Fruit fly (Drosophila melanogaster) whole organism, prepupa: ENCODE data around the gene kat80.

Experiments used
- Blimp-1 ChIP-seq: fragments of 200-800 bp; sonication (Bioruptor generic); optimal IDR thresholded peaks from 3 replicates; lab custom pipeline; 2017; ENCODE audit warnings: missing biosample characterization, missing genetic modification characterization, mild to moderate bottlenecking, moderate library complexity, missing genetic modification reagents
- CG10631 ChIP-seq: fragments of 200-800 bp; sonication (Bioruptor generic); optimal IDR thresholded peaks from 2 replicates; lab custom pipeline; 2016; ENCODE audit warnings: missing biosample characterization, missing genetic modification characterization
- CG10669 ChIP-seq: fragments of 200-800 bp; sonication (Bioruptor generic); optimal IDR thresholded peaks from 3 replicates; lab custom pipeline; 2018; ENCODE audit warnings: missing biosample characterization, mild to moderate bottlenecking, missing genetic modification characterization, moderate library complexity
- CG11294 ChIP-seq: fragments of 200-800 bp; sonication (Bioruptor generic); IDR thresholded peaks from 2 replicates; pipeline ENCODE4 v1.3.6; 2022; ENCODE audit warnings: missing biosample characterization, missing genetic modification characterization
- CG11762 ChIP-seq: fragments of 200-800 bp; sonication (Bioruptor generic); optimal IDR thresholded peaks from 3 replicates; lab custom pipeline; 2016; ENCODE audit warnings: missing biosample characterization, missing genetic modification characterization; ENCODE audit not compliant: insufficient read depth
- CG11902 ChIP-seq: fragments of 200-800 bp; sonication (Bioruptor generic); optimal IDR thresholded peaks from 3 replicates; lab custom pipeline; 2016; ENCODE audit warnings: missing biosample characterization, missing genetic modification characterization
- CG15336 ChIP-seq: fragments of 200-800 bp; sonication (Bioruptor generic); IDR thresholded peaks from 2 replicates; pipeline ENCODE4 v1.3.6; 2022; ENCODE audit warnings: missing biosample characterization, missing genetic modification characterization
- CG1621 ChIP-seq: fragments of 200-800 bp; sonication (Bioruptor generic); optimal IDR thresholded peaks from 3 replicates; lab custom pipeline; 2018; ENCODE audit warnings: missing biosample characterization, mild to moderate bottlenecking, missing genetic modification characterization
- CG31627 ChIP-seq: fragments of 200-800 bp; sonication (Bioruptor generic); optimal IDR thresholded peaks from 3 replicates; lab custom pipeline; 2016; ENCODE audit warnings: missing biosample characterization, missing genetic modification characterization
- CG32006 ChIP-seq: fragments of 200-800 bp; sonication (Bioruptor generic); optimal IDR thresholded peaks from 3 replicates; lab custom pipeline; 2017; ENCODE audit warnings: missing biosample characterization, mild to moderate bottlenecking, missing genetic modification characterization
- CG34406 ChIP-seq: fragments of 200-800 bp; sonication (Bioruptor generic); optimal IDR thresholded peaks from 3 replicates; lab custom pipeline; 2016; ENCODE audit warnings: missing biosample characterization, missing genetic modification characterization
- CG3919 ChIP-seq: fragments of 200-800 bp; sonication (Bioruptor generic); optimal IDR thresholded peaks from 3 replicates; lab custom pipeline; 2016; ENCODE audit warnings: missing biosample characterization, missing genetic modification characterization
- CG4318 ChIP-seq: fragments of 200-800 bp; sonication (Bioruptor generic); optimal IDR thresholded peaks from 3 replicates; lab custom pipeline; 2017; ENCODE audit warnings: missing biosample characterization, mild to moderate bottlenecking, missing genetic modification characterization
- CG6163 ChIP-seq: fragments of 200-800 bp; sonication (Bioruptor generic); IDR thresholded peaks from 3 replicates; pipeline ENCODE4 v1.3.6; 2022; ENCODE audit warnings: missing biosample characterization, missing genetic modification characterization
- CG6276 ChIP-seq: fragments of 200-800 bp; sonication (Bioruptor generic); optimal IDR thresholded peaks from 2 replicates; lab custom pipeline; 2017; ENCODE audit warnings: missing biosample characterization, mild to moderate bottlenecking, missing genetic modification characterization
- CG6792 ChIP-seq: fragments of 200-800 bp; sonication (Bioruptor generic); optimal IDR thresholded peaks from 3 replicates; lab custom pipeline; 2016; ENCODE audit warnings: missing biosample characterization, missing genetic modification characterization
- CG6854 ChIP-seq: fragments of 200-800 bp; sonication (Bioruptor generic); optimal IDR thresholded peaks from 2 replicates; lab custom pipeline; 2017; ENCODE audit warnings: missing biosample characterization, mild to moderate bottlenecking, missing genetic modification characterization
- CG7368 ChIP-seq: fragments of 200-800 bp; sonication (Bioruptor generic); optimal IDR thresholded peaks from 3 replicates; lab custom pipeline; 2016; ENCODE audit warnings: missing biosample characterization, missing genetic modification characterization
- CG8119 ChIP-seq: fragments of 200-800 bp; sonication (Bioruptor generic); IDR thresholded peaks from 3 replicates; pipeline ENCODE4 v1.3.6; 2022; ENCODE audit warnings: missing biosample characterization, missing genetic modification characterization
- CG8632 ChIP-seq: fragments of 200-800 bp; sonication (Bioruptor generic); optimal IDR thresholded peaks from 3 replicates; lab custom pipeline; 2016; ENCODE audit warnings: missing biosample characterization, missing genetic modification characterization
- Eip75B ChIP-seq: fragments of 200-800 bp; sonication (Bioruptor generic); optimal IDR thresholded peaks from 3 replicates; lab custom pipeline; 2016; ENCODE audit warnings: missing biosample characterization, missing genetic modification characterization
- Eip78C ChIP-seq: fragments of 200-800 bp; sonication (Bioruptor generic); peaks from one replicate; lab custom pipeline; 2016; ENCODE audit warnings: missing biosample characterization, missing genetic modification characterization
- Eip93F ChIP-seq: fragments of 200-800 bp; sonication (Bioruptor generic); optimal IDR thresholded peaks from 2 replicates; lab custom pipeline; 2016; ENCODE audit warnings: missing biosample characterization, mild to moderate bottlenecking, missing genetic modification characterization
- Ets21C ChIP-seq: fragments of 200-800 bp; sonication (Bioruptor generic); optimal IDR thresholded peaks from 3 replicates; lab custom pipeline; 2016; ENCODE audit warnings: missing biosample characterization, missing genetic modification characterization
- Gug ChIP-seq: fragments of 200-800 bp; sonication (Bioruptor generic); IDR thresholded peaks from 2 replicates; pipeline ENCODE4 v1.3.6; 2022; ENCODE audit warnings: missing biosample characterization, missing genetic modification characterization
- Hr38 ChIP-seq: sonication (Bioruptor generic); optimal IDR thresholded peaks from 2 replicates; lab custom pipeline; 2016; ENCODE audit warnings: missing biosample characterization, missing genetic modification characterization
- Hr4 ChIP-seq: fragments of 200-800 bp; sonication (Bioruptor generic); optimal IDR thresholded peaks from 3 replicates; lab custom pipeline; 2016; ENCODE audit warnings: missing biosample characterization, missing genetic modification characterization
- Lpt ChIP-seq: fragments of 200-800 bp; sonication (Bioruptor generic); optimal IDR thresholded peaks from 3 replicates; lab custom pipeline; 2016; ENCODE audit warnings: missing biosample characterization, missing genetic modification characterization
- Met ChIP-seq: fragments of 200-800 bp; sonication (Bioruptor generic); optimal IDR thresholded peaks from 3 replicates; lab custom pipeline; 2016; ENCODE audit warnings: missing biosample characterization, missing genetic modification characterization
- OdsH ChIP-seq: fragments of 200-800 bp; sonication (Bioruptor generic); optimal IDR thresholded peaks from 3 replicates; lab custom pipeline; 2016; ENCODE audit warnings: missing biosample characterization, missing genetic modification characterization
- Sox102F ChIP-seq: fragments of 200-800 bp; sonication (Bioruptor generic); optimal IDR thresholded peaks from 2 replicates; lab custom pipeline; 2016; ENCODE audit warnings: missing biosample characterization, mild to moderate bottlenecking, missing genetic modification characterization
- Sox14 ChIP-seq: fragments of 200-800 bp; sonication (Bioruptor generic); optimal IDR thresholded peaks from 3 replicates; lab custom pipeline; 2016; ENCODE audit warnings: missing biosample characterization, missing genetic modification characterization
- acj6 ChIP-seq: fragments of 200-800 bp; sonication (Bioruptor generic); optimal IDR thresholded peaks from 3 replicates; lab custom pipeline; 2016; ENCODE audit warnings: missing biosample characterization, missing genetic modification characterization
- cyc ChIP-seq: fragments of 200-800 bp; sonication (Bioruptor generic); optimal IDR thresholded peaks from 3 replicates; lab custom pipeline; 2016; ENCODE audit warnings: missing biosample characterization, missing genetic modification characterization
- dsx ChIP-seq: fragments of 200-800 bp; optimal IDR thresholded peaks from 3 replicates; lab custom pipeline; 2019; ENCODE audit warnings: missing biosample characterization, mild to moderate bottlenecking, missing genetic modification characterization, moderate library complexity; ENCODE audit not compliant: poor library complexity, severe bottlenecking
- eg ChIP-seq: fragments of 200-800 bp; sonication (Bioruptor generic); IDR thresholded peaks from 3 replicates; pipeline ENCODE4 v1.3.6; 2022; ENCODE audit warnings: missing biosample characterization, missing genetic modification characterization
- esn ChIP-seq: fragments of 200-800 bp; sonication (Bioruptor generic); optimal IDR thresholded peaks from 2 replicates; lab custom pipeline; 2016; ENCODE audit warnings: missing biosample characterization, mild to moderate bottlenecking, missing genetic modification characterization, moderate library complexity
- fd85E ChIP-seq: fragments of 200-800 bp; sonication (Bioruptor generic); optimal IDR thresholded peaks from 3 replicates; lab custom pipeline; 2016; ENCODE audit warnings: missing biosample characterization, missing genetic modification characterization
- fkh ChIP-seq: fragments of 200-800 bp; sonication (Bioruptor generic); optimal IDR thresholded peaks from 3 replicates; lab custom pipeline; 2017; ENCODE audit warnings: missing biosample characterization, mild to moderate bottlenecking, missing genetic modification characterization, moderate library complexity
- lz ChIP-seq: fragments of 200-800 bp; sonication (Bioruptor generic); optimal IDR thresholded peaks from 3 replicates; lab custom pipeline; 2016; ENCODE audit warnings: missing biosample characterization, missing genetic modification characterization
- net ChIP-seq: fragments of 200-800 bp; sonication (Bioruptor generic); optimal IDR thresholded peaks from 3 replicates; lab custom pipeline; 2016; ENCODE audit warnings: missing biosample characterization, missing genetic modification characterization
- spab ChIP-seq: fragments of 200-800 bp; sonication (Bioruptor generic); optimal IDR thresholded peaks from 2 replicates; lab custom pipeline; 2017; ENCODE audit warnings: missing biosample characterization, mild to moderate bottlenecking, missing genetic modification characterization, missing genetic modification reagents
- ss ChIP-seq, 2 experiments: fragments of 200-800 bp; sonication (Bioruptor generic); optimal IDR thresholded peaks; 2 replicates in 1 of 2; 3 replicates in 1 of 2; lab custom pipeline; 2017 to 2018; ENCODE audit warnings: mild to moderate bottlenecking in 2 of 2, missing biosample characterization in 2 of 2, missing genetic modification characterization in 2 of 2, moderate library complexity in 1 of 2

kat80 gene

dm6 chrX:16320197-16320921 is 44.4 kb upstream of the kat80 start, which contains the start of gene Cyp1 (continued):
- peak; percentile 43 for TF ChIP-seq lz (GFP tag; lab: Kevin White, UChicago)
- no peak for TF ChIP-seq CG7368
- no peak for TF ChIP-seq fkh

dm6 chrX:16319558-16319924 is 43.6 kb upstream of the kat80 start:
- TF ChIP-seq Eip93F (GFP tag; lab: Kevin White, UChicago) = no peak
- no peak for TF ChIP-seq dsx (GFP tag; lab: Kevin White, UChicago)
- no peak for TF ChIP-seq Sox14 (GFP tag; lab: Kevin White, UChicago)
- no peak for TF ChIP-seq CG6854 (GFP tag; lab: Kevin White, UChicago)
- TF ChIP-seq Hr4 = no peak
- no peak for TF ChIP-seq CG31627 (GFP tag; lab: Kevin White, UChicago)
- TF ChIP-seq CG10631 (GFP tag; lab: Kevin White, UChicago) = no peak
- no peak for TF ChIP-seq CG11902 (GFP tag; lab: Kevin White, UChicago)
- TF ChIP-seq CG15336 (GFP tag; lab: Robert Waterston, UW) = no peak
- TF ChIP-seq Eip75B (GFP tag; lab: Kevin White, UChicago) = no peak
- TF ChIP-seq cyc (GFP tag; lab: Kevin White, UChicago) = no peak
- TF ChIP-seq CG4318 = no peak
- TF ChIP-seq Ets21C (GFP tag; lab: Kevin White, UChicago) = no peak
- no peak for TF ChIP-seq CG7368
- no peak for TF ChIP-seq fd85E (GFP tag; lab: Kevin White, UChicago)
- TF ChIP-seq, all 60 proteins: peak for 0

- TF ChIP-seq cyc (GFP tag; lab: Kevin White, UChicago) = peak; percentile 64
- TF ChIP-seq CG10669 (GFP tag; lab: Kevin White, UChicago) = peak; percentile 82
- no peak for TF ChIP-seq Eip93F (GFP tag; lab: Kevin White, UChicago)
- TF ChIP-seq CG10631 (GFP tag; lab: Kevin White, UChicago) = peak; percentile 86
- peak; percentile 76 for TF ChIP-seq Gug
- TF ChIP-seq eg = peak; percentile 78; the same call in 2 of the 3 replicates
- TF ChIP-seq CG31627 (GFP tag; lab: Kevin White, UChicago) = peak; percentile 65
- TF ChIP-seq acj6 (GFP tag; lab: Kevin White, UChicago) = peak; percentile 82
- TF ChIP-seq CG11902 (GFP tag; lab: Kevin White, UChicago) = peak; percentile 51
- TF ChIP-seq CG6276 (GFP tag; lab: Kevin White, UChicago) = peak; percentile 22
- TF ChIP-seq Blimp-1 (GFP tag; lab: Kevin White, UChicago) = no peak
- peak; percentile 83 for TF ChIP-seq fkh
- peak; percentile 77 for TF ChIP-seq CG32006
- peak; percentile 70 for TF ChIP-seq esn (GFP tag; lab: Kevin White, UChicago)
- TF ChIP-seq CG15336 (GFP tag; lab: Robert Waterston, UW) = peak; percentile 75
- TF ChIP-seq ss (GFP tag; optimal IDR thresholded peaks at IDR 0.05; lab: Kevin White, UChicago) = peak; percentile 6 to 54
- TF ChIP-seq Lpt (GFP tag; lab: Kevin White, UChicago) = peak; percentile 72
- peak; percentile 58 for TF ChIP-seq spab (GFP tag; lab: Kevin White, UChicago)
- TF ChIP-seq CG4318 = peak; percentile 58
- TF ChIP-seq CG11762 = peak; percentile 69
- no peak for TF ChIP-seq Met (GFP tag; lab: Kevin White, UChicago)
- peak; percentile 83 for TF ChIP-seq net (GFP tag; lab: Kevin White, UChicago)
- TF ChIP-seq CG11294 (GFP tag; lab: Robert Waterston, UW) = 0 out of 2 replicates have a peak, but pooled peaks have one; percentile 44
- TF ChIP-seq CG34406 (GFP tag; lab: Kevin White, UChicago) = peak; percentile 40
- TF ChIP-seq OdsH (GFP tag; lab: Kevin White, UChicago) = peak; percentile 79
- peak; percentile 67 for TF ChIP-seq CG8632 (GFP tag; lab: Kevin White, UChicago)
- TF ChIP-seq Eip75B (GFP tag; lab: Kevin White, UChicago) = peak; percentile 78
- TF ChIP-seq CG1621 (tag; lab: Kevin White, UChicago) = peak; percentile 52
- peak; percentile 10 for TF ChIP-seq fd85E (GFP tag; lab: Kevin White, UChicago)
- peak; percentile 50 for TF ChIP-seq Ets21C (GFP tag; lab: Kevin White, UChicago)
- TF ChIP-seq Hr38 (GFP tag; lab: Kevin White, UChicago) = no peak
- TF ChIP-seq CG7368 = no peak
- peak; percentile 95 for TF ChIP-seq Eip78C
- TF ChIP-seq CG8119 (GFP tag; lab: Robert Waterston, UW) = peak; percentile 78
- no peak for TF ChIP-seq Sox102F (GFP tag; lab: Kevin White, UChicago)
- no peak for TF ChIP-seq CG3919 (GFP tag; lab: Kevin White, UChicago)
- peak; percentile 69 for TF ChIP-seq CG6792 (GFP tag; lab: Kevin White, UChicago)
- TF ChIP-seq Hr4 = peak; percentile 79
- TF ChIP-seq CG6163 (GFP tag; lab: Robert Waterston, UW) = peak; percentile 82
These were observed 43.0 kb upstream of the kat80 start for dm6 chrX:16318858-16319557.
